Worm (Caenorhabditis elegans) whole organism, L2 larva: Measurements from ENCODE around the gene attf-2.

Experiments used
- aly-2 ChIP-seq: fragments of 150-350 bp; optimal IDR thresholded peaks from 2 replicates; lab custom pipeline; 2014; ENCODE audit warnings: missing biosample characterization, missing genetic modification characterization
- mdl-1 ChIP-seq, 2 experiments: fragments of 150-350 bp in 1 of 2; sonication (generic microtip) in 1 of 2; optimal IDR thresholded peaks; 2 replicates each; lab custom pipeline; 2017; ENCODE audit warnings: missing biosample characterization in 2 of 2, missing genetic modification characterization in 2 of 2
- nhr-10 ChIP-seq: sonication (generic microtip); optimal IDR thresholded peaks from 2 replicates; lab custom pipeline; 2017; ENCODE audit warnings: missing biosample characterization, missing genetic modification characterization
- nhr-11 ChIP-seq: fragments of 150-350 bp; optimal IDR thresholded peaks from 2 replicates; lab custom pipeline; 2014; ENCODE audit warnings: missing biosample characterization, missing genetic modification characterization
- unc-55 ChIP-seq: fragments of 150-350 bp; sonication (generic microtip); optimal IDR thresholded peaks from 3 replicates; lab custom pipeline; 2014; ENCODE audit warnings: missing biosample characterization, missing genetic modification reagents, missing genetic modification characterization
- zag-1 ChIP-seq: fragments of 150-350 bp; optimal IDR thresholded peaks from 2 replicates; lab custom pipeline; 2014; ENCODE audit warnings: missing biosample characterization, missing genetic modification characterization
- ztf-11 ChIP-seq: sonication (generic microtip); optimal IDR thresholded peaks from 2 replicates; lab custom pipeline; 2017; ENCODE audit warnings: missing biosample characterization, missing genetic modification characterization

DNA sequence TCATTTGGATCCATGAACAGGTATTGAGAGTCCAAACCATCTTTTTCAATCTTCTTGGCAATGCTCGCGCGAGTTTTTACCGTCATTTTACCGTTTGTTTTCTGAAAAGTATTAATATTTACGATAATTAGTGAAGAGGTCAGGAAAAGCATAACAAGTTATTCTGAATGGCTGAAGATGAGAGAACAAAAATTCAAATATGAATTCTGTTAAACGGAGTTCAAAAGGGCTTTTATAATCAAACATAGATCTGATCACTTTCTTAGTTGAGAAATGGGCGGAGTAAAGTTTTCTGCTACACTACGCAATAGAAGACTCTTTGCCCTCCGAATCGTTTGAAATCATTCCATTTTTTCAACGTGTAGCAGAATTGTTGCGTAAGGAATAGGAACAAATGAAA is 42.9 kb downstream of the attf-2 start, which contains the start of gene fat-7:
- no peak for TF ChIP-seq unc-55 (GFP tag; lab: Kevin White, UChicago)
- no peak for TF ChIP-seq aly-2 (tag; lab: Kevin White, UChicago)
- no peak for TF ChIP-seq nhr-11 (tag; lab: Kevin White, UChicago)
- no peak for TF ChIP-seq mdl-1 (tag; optimal IDR thresholded peaks at IDR 0.05; lab: Kevin White, UChicago)
- no peak for TF ChIP-seq ztf-11 (tag; lab: Kevin White, UChicago)
- TF ChIP-seq zag-1 (tag; lab: Kevin White, UChicago): no peak
- TF ChIP-seq nhr-10: no peak
